Worm (Caenorhabditis elegans) whole organism, L1 larva: ENCODE data around the gene F17C8.3.

ENCODE experiments used
- C04F5.9 ChIP-seq: sonication (generic microtip); optimal IDR thresholded peaks from 2 replicates; lab custom pipeline; 2016; ENCODE audit warnings: missing genetic modification characterization, missing compliant biosample characterization
- C16A3.4 ChIP-seq: fragments of 150-350 bp; optimal IDR thresholded peaks from 2 replicates; lab custom pipeline; 2014; ENCODE audit warnings: missing biosample characterization, missing genetic modification characterization
- C34B4.2 ChIP-seq: sonication (generic microtip); optimal IDR thresholded peaks from 2 replicates; lab custom pipeline; 2017; ENCODE audit warnings: mild to moderate bottlenecking, missing genetic modification characterization, missing compliant biosample characterization
- F16B12.6 ChIP-seq: fragments of 150-350 bp; optimal IDR thresholded peaks from 2 replicates; lab custom pipeline; 2014; ENCODE audit warnings: missing biosample characterization, missing genetic modification characterization
- Y116A8C.19 ChIP-seq: sonication (generic microtip); optimal IDR thresholded peaks from 2 replicates; lab custom pipeline; 2016; ENCODE audit warnings: missing compliant biosample characterization, missing genetic modification characterization, borderline replicate concordance
- aha-1 ChIP-seq: fragments of 150-350 bp; optimal IDR thresholded peaks from 2 replicates; lab custom pipeline; 2014; ENCODE audit warnings: missing biosample characterization, missing genetic modification characterization
- aly-2 ChIP-seq: fragments of 150-350 bp; optimal IDR thresholded peaks from 2 replicates; lab custom pipeline; 2014; ENCODE audit warnings: missing biosample characterization, missing genetic modification characterization
- blmp-1 ChIP-seq: fragments of 150-350 bp; optimal IDR thresholded peaks from 2 replicates; lab custom pipeline; 2014; ENCODE audit warnings: missing biosample characterization, missing genetic modification characterization
- ceh-63 ChIP-seq: fragments of 200-800 bp; sonication (Bioruptor generic); optimal IDR thresholded peaks from 2 replicates; lab custom pipeline; 2018; ENCODE audit warnings: mild to moderate bottlenecking, missing genetic modification characterization, missing compliant biosample characterization
- ceh-88 ChIP-seq: fragments of 200-800 bp; sonication (Bioruptor generic); IDR thresholded peaks from 2 replicates; pipeline ENCODE4 v1.3.6; 2022; ENCODE audit warnings: missing genetic modification characterization, missing compliant biosample characterization
- dpl-1 ChIP-seq, 3 experiments: fragments of 150-350 bp in 2 of 3; sonication (generic microtip) in 1 of 3; optimal IDR thresholded peaks; 2 replicates each; lab custom pipeline; 2014 to 2017; ENCODE audit warnings: missing biosample characterization in 3 of 3, missing genetic modification characterization in 3 of 3, missing genetic modification reagents in 3 of 3
- dsc-1 ChIP-seq: sonication (generic microtip); optimal IDR thresholded peaks from 2 replicates; lab custom pipeline; 2016; ENCODE audit warnings: mild to moderate bottlenecking, missing genetic modification characterization, missing compliant biosample characterization
- efl-3 ChIP-seq: fragments of 200-800 bp; sonication (Bioruptor generic); optimal IDR thresholded peaks from 2 replicates; lab custom pipeline; 2018; ENCODE audit warnings: mild to moderate bottlenecking, missing genetic modification characterization, missing compliant biosample characterization
- egl-13 ChIP-seq: sonication (generic microtip); optimal IDR thresholded peaks from 2 replicates; lab custom pipeline; 2016; ENCODE audit warnings: missing genotype, missing genetic modification reagents, missing genetic modification characterization, missing compliant biosample characterization
- egl-27 ChIP-seq, 2 experiments: fragments of 150-350 bp in 1 of 2; sonication (generic microtip); optimal IDR thresholded peaks; 3 replicates each; lab custom pipeline; 2017 to 2018; ENCODE audit warnings: missing biosample characterization in 2 of 2, missing genetic modification characterization in 2 of 2, missing genetic modification reagents in 2 of 2
- elt-2 ChIP-seq: sonication (generic microtip); optimal IDR thresholded peaks from 2 replicates; lab custom pipeline; 2016; ENCODE audit warnings: missing genetic modification characterization, mild to moderate bottlenecking, inconsistent platforms, missing compliant biosample characterization, missing genetic modification reagents
- elt-3 ChIP-seq, 6 experiments: fragments of 150-350 bp in 1 of 6; sonication (generic microtip); optimal IDR thresholded peaks; 2 replicates each; lab custom pipeline; 2017 to 2018; ENCODE audit warnings: missing biosample characterization in 6 of 6, missing genetic modification characterization in 6 of 6, inconsistent platforms in 1 of 6
- fkh-10 ChIP-seq: sonication (generic microtip); optimal IDR thresholded peaks from 2 replicates; lab custom pipeline; 2017; ENCODE audit warnings: missing biosample characterization, missing genetic modification reagents, missing genetic modification characterization
- fos-1 ChIP-seq: fragments of 150-350 bp; optimal IDR thresholded peaks from 2 replicates; lab custom pipeline; 2014; ENCODE audit warnings: missing biosample characterization, missing genetic modification characterization
- hlh-17 ChIP-seq: fragments of 200-800 bp; sonication (Bioruptor generic); optimal IDR thresholded peaks from 2 replicates; lab custom pipeline; 2018; ENCODE audit warnings: missing genetic modification characterization, mild to moderate bottlenecking, missing compliant biosample characterization, moderate library complexity, borderline replicate concordance
- hpl-2 ChIP-seq: fragments of 150-350 bp; optimal IDR thresholded peaks from 2 replicates; lab custom pipeline; 2014; ENCODE audit warnings: missing biosample characterization, missing genetic modification reagents, missing genetic modification characterization
- isw-1 ChIP-seq: fragments of 200-800 bp; sonication (Bioruptor generic); IDR thresholded peaks from 2 replicates; pipeline ENCODE4 v1.3.6; 2022; ENCODE audit warnings: missing genetic modification characterization, missing compliant biosample characterization
- lin-13 ChIP-seq: fragments of 150-350 bp; optimal IDR thresholded peaks from 2 replicates; lab custom pipeline; 2014; ENCODE audit warnings: missing biosample characterization, missing genetic modification reagents, missing genetic modification characterization
- lin-15B ChIP-seq: fragments of 150-350 bp; sonication (generic microtip); optimal IDR thresholded peaks from 3 replicates; lab custom pipeline; 2014; ENCODE audit warnings: missing biosample characterization, missing genetic modification characterization
- lin-35 ChIP-seq, 2 experiments: fragments of 150-350 bp; optimal IDR thresholded peaks; 2 replicates each; lab custom pipeline; 2014; ENCODE audit warnings: missing biosample characterization in 2 of 2, missing genetic modification characterization in 2 of 2, missing genetic modification reagents in 2 of 2
- lin-39 ChIP-seq: fragments of 150-350 bp; optimal IDR thresholded peaks from 2 replicates; lab custom pipeline; 2014; ENCODE audit warnings: missing biosample characterization, missing genetic modification reagents, missing genetic modification characterization
- lsy-2 ChIP-seq, 2 experiments: fragments of 150-350 bp; optimal IDR thresholded peaks; 2 replicates each; lab custom pipeline; 2014; ENCODE audit warnings: missing biosample characterization in 2 of 2, missing genetic modification characterization in 2 of 2
- mab-9 ChIP-seq: fragments of 200-800 bp; sonication (Bioruptor generic); IDR thresholded peaks from 2 replicates; pipeline ENCODE4 v1.3.6; 2022; ENCODE audit warnings: missing genetic modification reagents, missing genetic modification characterization, missing compliant biosample characterization
- mdl-1 ChIP-seq, 2 experiments: fragments of 150-350 bp; optimal IDR thresholded peaks; 2 replicates each; lab custom pipeline; 2014 to 2017; ENCODE audit warnings: missing biosample characterization in 2 of 2, missing genetic modification characterization in 2 of 2, inconsistent platforms in 1 of 2
- mef-2 ChIP-seq: fragments of 150-350 bp; optimal IDR thresholded peaks from 2 replicates; lab custom pipeline; 2014; ENCODE audit warnings: missing biosample characterization, missing genetic modification characterization
- nhr-11 ChIP-seq: fragments of 150-350 bp; optimal IDR thresholded peaks from 2 replicates; lab custom pipeline; 2014; ENCODE audit warnings: missing biosample characterization, missing genetic modification characterization
- nhr-19 ChIP-seq: fragments of 200-800 bp; sonication (Bioruptor generic); conservative IDR thresholded peaks from 2 replicates; pipeline ENCODE4 v1.3.6; 2022; ENCODE audit warnings: missing genetic modification characterization, missing compliant biosample characterization
- nhr-20 ChIP-seq: sonication (generic microtip); optimal IDR thresholded peaks from 2 replicates; lab custom pipeline; 2016; ENCODE audit warnings: mild to moderate bottlenecking, missing genetic modification characterization, missing compliant biosample characterization
- nhr-28 ChIP-seq: fragments of 150-350 bp; optimal IDR thresholded peaks from 2 replicates; lab custom pipeline; 2014; ENCODE audit warnings: missing biosample characterization, missing genetic modification characterization
- nhr-71 ChIP-seq: sonication (generic microtip); optimal IDR thresholded peaks from 2 replicates; lab custom pipeline; 2016; ENCODE audit warnings: mild to moderate bottlenecking, missing genetic modification characterization, moderate library complexity, missing compliant biosample characterization
- nhr-76 ChIP-seq: sonication (generic microtip); optimal IDR thresholded peaks from 2 replicates; lab custom pipeline; 2017; ENCODE audit warnings: missing biosample characterization, missing genetic modification characterization
- nhr-77 ChIP-seq: fragments of 150-350 bp; optimal IDR thresholded peaks from 2 replicates; lab custom pipeline; 2014; ENCODE audit warnings: missing biosample characterization, missing genetic modification characterization
- nhr-84 ChIP-seq: sonication (generic microtip); optimal IDR thresholded peaks from 2 replicates; lab custom pipeline; 2017; ENCODE audit warnings: missing biosample characterization, missing genetic modification characterization
- nhr-85 ChIP-seq: sonication (generic microtip); peaks from one replicate; lab custom pipeline; 2016; ENCODE audit warnings: missing genetic modification characterization, inconsistent platforms, missing compliant biosample characterization
- rnt-1 ChIP-seq: sonication (generic microtip); optimal IDR thresholded peaks from 2 replicates; lab custom pipeline; 2016; ENCODE audit warnings: mild to moderate bottlenecking, missing genetic modification characterization, moderate library complexity, missing compliant biosample characterization
- snpc-4 ChIP-seq: fragments of 150-350 bp; optimal IDR thresholded peaks from 2 replicates; lab custom pipeline; 2014; ENCODE audit warnings: missing biosample characterization, missing genetic modification characterization
- sox-4 ChIP-seq: sonication (generic microtip); optimal IDR thresholded peaks from 2 replicates; lab custom pipeline; 2016; ENCODE audit warnings: missing genetic modification characterization, missing compliant biosample characterization
- sptf-1 ChIP-seq: fragments of 150-350 bp; optimal IDR thresholded peaks from 2 replicates; lab custom pipeline; 2014; ENCODE audit warnings: missing biosample characterization, missing genetic modification characterization
- sup-37 ChIP-seq: fragments of 200-800 bp; sonication (Bioruptor generic); optimal IDR thresholded peaks from 2 replicates; lab custom pipeline; 2018; ENCODE audit warnings: mild to moderate bottlenecking, missing genetic modification characterization, missing compliant biosample characterization
- swsn-7 ChIP-seq: sonication (generic microtip); optimal IDR thresholded peaks from 2 replicates; lab custom pipeline; 2016; ENCODE audit warnings: missing genetic modification characterization, missing compliant biosample characterization
- tbx-2 ChIP-seq: sonication (generic microtip); optimal IDR thresholded peaks from 2 replicates; lab custom pipeline; 2016; ENCODE audit warnings: missing genetic modification characterization, missing compliant biosample characterization
- unc-130 ChIP-seq: fragments of 150-350 bp; optimal IDR thresholded peaks from 2 replicates; lab custom pipeline; 2017; ENCODE audit warnings: missing biosample characterization, missing genetic modification characterization, inconsistent platforms
- unc-30 ChIP-seq: sonication (generic microtip); optimal IDR thresholded peaks from 2 replicates; lab custom pipeline; 2017; ENCODE audit warnings: missing biosample characterization, missing genetic modification characterization
- unc-86 ChIP-seq: sonication (generic microtip); optimal IDR thresholded peaks from 2 replicates; lab custom pipeline; 2016; ENCODE audit warnings: missing genetic modification characterization, missing compliant biosample characterization
- xbp-1 ChIP-seq: sonication (generic microtip); optimal IDR thresholded peaks from 2 replicates; lab custom pipeline; 2016; ENCODE audit warnings: missing genetic modification characterization, missing compliant biosample characterization
- zip-4 ChIP-seq: fragments of 200-800 bp; sonication (Bioruptor generic); optimal IDR thresholded peaks from 2 replicates; lab custom pipeline; 2018; ENCODE audit warnings: mild to moderate bottlenecking, missing genetic modification characterization, moderate library complexity, missing compliant biosample characterization
- ztf-4 ChIP-seq: fragments of 150-350 bp; optimal IDR thresholded peaks from 2 replicates; lab custom pipeline; 2014; ENCODE audit warnings: missing biosample characterization, missing genetic modification characterization

Gene F17C8.3

DNA sequence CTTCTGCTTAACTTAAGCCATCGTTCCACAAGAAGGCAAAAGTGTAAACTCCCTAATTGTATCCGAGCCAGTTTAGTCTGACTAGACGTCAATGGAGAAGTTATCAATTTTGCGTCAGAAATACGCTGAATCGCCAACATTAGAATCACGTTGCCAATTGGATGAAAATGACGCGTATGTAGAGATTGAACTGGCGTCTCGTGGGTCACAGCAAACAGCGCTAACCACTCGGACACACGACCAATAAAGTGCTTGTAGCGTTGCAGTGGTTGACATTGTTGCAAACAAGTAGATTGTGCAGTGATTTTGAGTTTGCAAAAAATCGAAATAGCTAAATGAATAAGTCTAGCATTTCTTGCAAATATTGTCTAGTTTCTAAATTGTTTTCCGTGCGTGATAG, 42.1 kb upstream of the F17C8.3 start (continued):
- TF ChIP-seq sup-37 (GFP tag; lab: Kevin White, UChicago), result peak; percentile 49
- peak; percentile 14 for TF ChIP-seq blmp-1
- peak in 3 of 6 experiments; percentile 9 to 71 (median 21) for TF ChIP-seq elt-3 (tag; optimal IDR thresholded peaks at IDR 0.05; lab: Kevin White, UChicago)
- peak; percentile 4 for TF ChIP-seq zip-4 (GFP tag; lab: Kevin White, UChicago)
- TF ChIP-seq egl-13, result no peak
- peak; percentile 34 for TF ChIP-seq fos-1 (tag; lab: Kevin White, UChicago)
- TF ChIP-seq nhr-28 (tag; lab: Kevin White, UChicago), result no peak
- no peak for TF ChIP-seq fkh-10 (GFP tag; lab: Kevin White, UChicago)
- TF ChIP-seq ceh-88, result no peak
- TF ChIP-seq C34B4.2 (tag; lab: Kevin White, UChicago), result no peak
- TF ChIP-seq isw-1 (GFP tag; lab: Robert Waterston, UW), result no peak
- TF ChIP-seq aly-2 (tag; lab: Kevin White, UChicago), result peak; percentile 24
- no peak for TF ChIP-seq mab-9
- TF ChIP-seq lin-35 (GFP tag; optimal IDR thresholded peaks at IDR 0.05; lab: Kevin White, UChicago), result peak; percentile 41 to 86
- no peak for TF ChIP-seq nhr-76
- TF ChIP-seq tbx-2 (tag; lab: Kevin White, UChicago), result peak; percentile 53
- TF ChIP-seq rnt-1 (tag; lab: Kevin White, UChicago), result peak; percentile 83
- TF ChIP-seq sox-4 (tag; lab: Kevin White, UChicago), result no peak
- TF ChIP-seq ztf-4 (tag; lab: Kevin White, UChicago), result peak; percentile 50
- TF ChIP-seq unc-130 (tag; lab: Kevin White, UChicago), result peak; percentile 76
- no peak for TF ChIP-seq F16B12.6 (tag; lab: Kevin White, UChicago)
- TF ChIP-seq C04F5.9 (tag; lab: Kevin White, UChicago), result peak; percentile 46
- TF ChIP-seq unc-86 (tag; lab: Kevin White, UChicago), result peak; percentile 6
- peak; percentile 73 for TF ChIP-seq dsc-1 (tag; lab: Kevin White, UChicago)
- peak; percentile 77 for TF ChIP-seq nhr-19 (GFP tag; lab: Robert Waterston, UW)
- TF ChIP-seq nhr-20 (tag; lab: Kevin White, UChicago), result peak; percentile 78
- TF ChIP-seq lin-39, result no peak
- no peak for TF ChIP-seq snpc-4 (tag; lab: Kevin White, UChicago)
- TF ChIP-seq C16A3.4 (tag; lab: Kevin White, UChicago), result peak; percentile 82
- no peak for TF ChIP-seq unc-30 (tag; lab: Kevin White, UChicago)
- peak; percentile 82 for TF ChIP-seq nhr-71

DNA sequence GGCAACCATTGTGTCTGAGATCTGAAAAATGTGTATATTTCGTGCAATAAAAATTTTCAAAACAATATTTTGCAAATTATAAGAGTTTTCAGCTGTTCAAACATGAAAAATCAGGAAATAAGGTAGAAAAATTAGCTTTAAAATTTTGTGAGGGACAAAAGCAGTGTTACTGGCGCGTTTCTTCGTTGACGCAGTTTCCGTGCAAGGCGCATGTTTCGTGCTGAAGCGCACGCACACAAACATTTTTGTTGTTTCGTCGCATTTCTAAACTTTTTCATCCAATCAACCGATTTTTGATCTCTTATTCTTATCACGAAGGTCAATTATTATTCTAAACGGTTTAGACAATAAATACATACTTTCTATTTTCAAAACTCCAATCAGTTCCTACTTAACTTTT, 38.5 kb upstream of the F17C8.3 start, which contains the start of gene nifk-1:
TSS of gene nifk-1 (minus strand) at position 27 of the 400 bp plus-strand sequence.
- TF ChIP-seq nhr-84 (tag; lab: Kevin White, UChicago) (no peak), lin-39 (no peak), nhr-19 (GFP tag; lab: Robert Waterston, UW) (peak; percentile 59), nhr-28 (tag; lab: Kevin White, UChicago) (no peak), xbp-1 (peak; percentile 48), mef-2 (tag; lab: Kevin White, UChicago) (no peak), nhr-11 (no peak), dpl-1 (GFP tag; optimal IDR thresholded peaks at IDR 0.05; lab: Kevin White, UChicago) (peak; percentile 71 to 83 (median 80)), lsy-2 (tag; optimal IDR thresholded peaks at IDR 0.05; lab: Kevin White, UChicago) (peak; percentile 75 to 84), nhr-77 (peak; percentile 9), swsn-7 (tag; lab: Kevin White, UChicago) (peak; percentile 37), fkh-10 (GFP tag; lab: Kevin White, UChicago) (peak; percentile 10), hpl-2 (no peak), lin-15B (tag; lab: Kevin White, UChicago) (peak; percentile 19), hlh-17 (GFP tag; lab: Kevin White, UChicago) (no peak), aha-1 (no peak), Y116A8C.19 (tag; lab: Kevin White, UChicago) (no peak), sox-4 (tag; lab: Kevin White, UChicago) (no peak), rnt-1 (tag; lab: Kevin White, UChicago) (peak; percentile 67), snpc-4 (tag; lab: Kevin White, UChicago) (peak; percentile 15), lin-35 (GFP tag; optimal IDR thresholded peaks at IDR 0.05; lab: Kevin White, UChicago) (peak; percentile 75 to 86), sptf-1 (tag; lab: Kevin White, UChicago) (no peak), elt-2 (tag; lab: Kevin White, UChicago) (no peak), nhr-20 (tag; lab: Kevin White, UChicago) (peak; percentile 65), lin-13 (no peak), fos-1 (tag; lab: Kevin White, UChicago) (peak; percentile 10), efl-3 (GFP tag; lab: Kevin White, UChicago) (no peak), mdl-1 (tag; optimal IDR thresholded peaks at IDR 0.05; lab: Kevin White, UChicago) (peak in 1 of 2 experiments; percentile 31), ceh-63 (GFP tag; lab: Kevin White, UChicago) (no peak), nhr-85 (tag; lab: Kevin White, UChicago) (peak; percentile 83), egl-27 (tag; optimal IDR thresholded peaks at IDR 0.05; lab: Kevin White, UChicago) (no peak)
